Fruit fly (Drosophila melanogaster) Kc167 (cell line): ENCODE measurements around the gene CG42393.

Experiments
- Myc ChIP-seq: fragments of >200 bp; optimal IDR thresholded peaks from 2 replicates; lab custom pipeline; 2017; ENCODE audit warnings: missing external identifiers
- Sin3A ChIP-seq: fragments of >200 bp; optimal IDR thresholded peaks from 2 replicates; lab custom pipeline; 2018; ENCODE audit warnings: missing external identifiers
- h ChIP-seq: fragments of >200 bp; optimal IDR thresholded peaks from 3 replicates; lab custom pipeline; 2018; ENCODE audit warnings: missing external identifiers
- insv ChIP-seq: fragments of >200 bp; optimal IDR thresholded peaks from 3 replicates; lab custom pipeline; 2018; ENCODE audit warnings: missing external identifiers
- psq ChIP-seq: fragments of >200 bp; optimal IDR thresholded peaks from 2 replicates; lab custom pipeline; 2017; ENCODE audit warnings: missing external identifiers
- ttk ChIP-seq: sonication (Bioruptor generic); optimal IDR thresholded peaks from 2 replicates; lab custom pipeline; 2017; ENCODE audit warnings: missing external identifiers

CG42393 gene

DNA sequence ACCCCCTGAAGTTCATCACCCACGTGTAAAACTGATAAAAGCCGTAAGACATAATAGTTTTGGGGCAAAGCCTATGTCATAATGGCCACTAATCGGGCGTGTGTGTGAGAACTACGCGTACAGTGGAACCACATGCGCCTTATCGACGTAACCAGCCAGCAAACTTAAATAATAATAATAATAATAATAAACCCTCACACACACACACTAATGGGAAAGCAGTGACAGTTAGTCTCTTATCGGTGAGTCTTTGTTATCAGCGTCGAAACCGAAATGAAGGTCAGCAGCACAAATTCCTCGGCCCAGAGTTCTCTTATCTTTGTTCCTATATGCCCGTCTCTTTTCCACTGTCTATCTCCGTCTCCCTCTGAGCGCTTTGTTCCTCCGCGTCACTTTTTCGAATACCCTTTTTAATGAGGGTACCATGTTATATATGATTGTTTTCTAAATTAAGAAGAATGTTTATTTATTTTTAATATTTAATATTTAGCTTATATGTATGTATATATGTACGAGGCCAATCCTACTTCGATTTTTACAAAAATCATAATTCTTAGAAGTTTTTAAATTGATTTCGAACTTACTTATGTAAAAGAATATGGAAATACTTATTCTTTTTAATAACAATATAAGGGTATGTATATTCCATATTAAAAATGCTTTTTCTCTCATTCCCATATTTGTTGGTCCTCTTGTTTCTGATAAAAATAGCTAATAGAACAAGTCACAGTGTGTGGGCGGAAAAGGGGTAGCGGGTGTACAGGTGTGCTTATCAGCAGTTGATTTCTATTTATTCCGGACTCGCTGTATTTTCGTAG is 39.3 kb upstream of the CG42393 start:
- TF ChIP-seq insv (lab: Kevin White, UChicago) (no peak), Sin3A (lab: Kevin White, UChicago) (no peak), ttk (no peak), psq (no peak), Myc (no peak), h (lab: Kevin White, UChicago) (no peak)

DNA sequence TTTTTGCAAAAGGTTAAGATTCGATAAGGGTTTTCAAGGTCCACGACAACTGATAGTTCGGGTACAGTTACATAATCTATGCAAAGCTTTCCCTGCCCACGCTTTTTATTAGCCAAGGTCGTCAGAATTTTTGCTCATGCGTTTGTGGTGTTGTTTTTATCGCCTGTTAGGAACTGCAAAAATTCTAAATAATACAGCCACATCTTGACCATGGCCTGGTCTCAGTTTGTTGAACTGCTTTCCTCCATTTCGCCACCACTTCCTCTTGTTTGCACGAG is 38.7 kb upstream of the CG42393 start:
- TF ChIP-seq h (lab: Kevin White, UChicago) (no peak), ttk (no peak), insv (lab: Kevin White, UChicago) (no peak), psq (no peak), Myc (no peak), Sin3A (lab: Kevin White, UChicago) (no peak)

DNA sequence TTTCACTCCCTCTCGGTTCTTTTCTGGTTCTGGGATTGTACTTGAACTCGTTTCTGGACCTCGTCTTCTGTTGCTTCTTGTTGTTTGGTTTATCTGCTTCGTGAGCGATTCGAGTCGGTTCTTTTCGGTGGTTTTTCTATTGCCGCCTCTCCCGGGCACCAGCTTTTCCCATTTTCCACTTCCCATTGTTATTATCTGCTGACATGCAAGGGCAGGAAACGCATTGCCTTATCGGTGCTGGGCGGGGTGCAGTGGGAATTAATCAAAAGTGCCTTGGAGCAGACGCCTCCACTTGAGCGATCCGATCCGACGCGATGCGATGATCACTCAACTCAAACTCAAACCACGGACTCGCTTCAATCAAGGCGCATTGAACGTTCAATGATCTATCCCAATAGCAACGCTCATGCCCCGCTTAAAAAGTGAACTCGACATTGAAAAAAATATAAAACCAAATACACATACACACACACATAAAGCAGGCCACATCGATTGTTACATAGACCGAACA is 37.9 kb upstream of the CG42393 start:
- TF ChIP-seq Myc, result no peak
- TF ChIP-seq Sin3A (lab: Kevin White, UChicago), result no peak
- TF ChIP-seq h (lab: Kevin White, UChicago), result no peak
- no peak for TF ChIP-seq insv (lab: Kevin White, UChicago)
- no peak for TF ChIP-seq psq
- no peak for TF ChIP-seq ttk

DNA sequence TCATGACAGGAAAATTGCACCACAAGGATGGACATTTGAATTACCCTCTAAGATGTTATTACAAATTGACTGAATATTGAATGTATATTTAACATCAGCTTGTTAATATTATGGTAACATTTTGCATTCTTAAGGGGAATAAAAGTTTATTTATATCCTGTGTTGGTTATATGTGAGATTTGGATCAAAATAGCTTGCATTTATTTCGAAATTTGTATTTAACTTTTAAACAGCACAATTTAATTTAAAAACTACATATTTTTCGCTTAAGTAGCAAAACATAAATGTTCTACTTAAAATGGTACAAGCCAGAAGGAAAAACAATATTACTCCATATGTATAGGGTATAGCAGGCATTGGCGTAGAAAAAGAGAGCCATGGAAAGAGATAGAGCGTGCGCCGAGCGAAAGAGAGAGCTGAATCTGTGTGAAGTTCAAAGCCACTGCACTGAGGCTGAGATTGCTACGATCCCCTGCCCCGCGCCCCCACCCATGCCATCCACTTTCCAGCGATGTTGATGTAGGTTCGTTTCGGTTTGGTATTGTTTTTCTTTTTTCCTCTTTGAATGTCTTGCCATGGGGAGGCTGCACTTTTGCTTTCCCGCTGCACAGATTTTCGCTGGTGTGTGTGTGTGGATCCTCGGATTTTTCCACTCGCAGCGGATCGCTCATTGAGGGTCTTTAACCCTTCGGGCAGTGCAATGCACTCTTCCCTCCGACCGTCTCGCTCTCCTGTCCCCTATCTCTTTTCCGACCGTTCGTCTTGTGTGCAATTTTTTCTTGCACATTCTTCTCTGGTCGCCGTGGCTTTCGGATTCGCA is 37.3 kb upstream of the CG42393 start:
- TF ChIP-seq Myc (no peak), ttk (no peak), insv (lab: Kevin White, UChicago) (no peak), h (lab: Kevin White, UChicago) (no peak), psq (no peak), Sin3A (lab: Kevin White, UChicago) (no peak)

DNA sequence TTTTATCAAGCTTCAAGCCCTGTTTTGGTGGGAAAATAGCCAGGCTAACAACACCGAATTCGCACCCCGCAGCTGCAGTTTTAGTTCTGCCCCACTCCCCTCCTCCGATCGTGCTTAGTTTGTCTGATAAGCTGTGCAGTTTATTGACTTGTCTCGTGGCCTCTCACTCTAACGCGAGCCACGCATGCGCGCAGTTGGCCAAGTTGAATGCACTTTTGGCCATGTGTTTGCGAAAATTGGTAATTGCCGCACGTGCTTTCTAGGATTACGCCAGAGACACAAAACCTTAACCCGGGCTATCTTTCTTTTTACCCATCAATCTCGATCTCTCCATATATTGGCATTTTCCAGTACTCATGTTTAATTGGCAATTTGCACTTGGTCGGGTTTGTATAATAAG is 36.2 kb upstream of the CG42393 start:
- TF ChIP-seq Myc, result no peak
- no peak for TF ChIP-seq h (lab: Kevin White, UChicago)
- no peak for TF ChIP-seq Sin3A (lab: Kevin White, UChicago)
- no peak for TF ChIP-seq insv (lab: Kevin White, UChicago)
- no peak for TF ChIP-seq ttk

DNA sequence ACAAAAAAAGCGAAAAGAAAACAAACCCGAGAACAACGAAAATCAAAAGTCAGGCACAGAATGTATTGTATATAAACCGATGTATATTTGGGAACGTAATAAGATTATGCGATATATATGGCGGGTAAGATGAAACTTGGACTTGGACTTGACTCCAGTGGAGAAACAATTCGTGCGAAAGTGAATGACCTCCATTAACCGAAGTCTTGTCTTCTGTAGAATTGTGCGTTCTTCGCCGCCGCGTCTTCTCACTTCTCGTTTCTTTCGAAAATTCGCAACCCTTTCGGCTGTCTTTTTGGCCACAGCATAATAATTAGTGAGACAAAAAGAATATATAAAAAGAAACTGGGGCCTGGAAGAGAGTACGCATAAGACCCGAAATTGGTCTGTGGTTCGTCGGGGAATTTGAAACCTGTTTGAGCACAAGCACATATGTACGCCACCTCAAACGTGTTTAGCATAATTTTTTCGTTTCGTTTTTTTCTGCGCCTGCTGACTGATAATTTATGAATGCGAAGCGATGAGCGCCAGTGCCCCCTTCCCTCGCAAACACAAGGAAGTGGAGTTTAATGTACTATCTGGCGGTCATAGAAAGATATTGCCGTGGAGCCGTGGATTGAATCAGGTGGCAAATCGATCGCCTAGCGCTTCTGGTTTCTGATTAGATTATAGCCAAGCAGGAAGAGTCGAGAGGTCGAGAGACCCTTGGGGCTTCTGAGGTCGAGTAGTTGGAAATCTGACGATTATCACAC is 34.9 kb upstream of the CG42393 start:
- no peak for TF ChIP-seq Myc
- TF ChIP-seq ttk, result no peak
- TF ChIP-seq insv (lab: Kevin White, UChicago), result no peak
- no peak for TF ChIP-seq Sin3A (lab: Kevin White, UChicago)
- TF ChIP-seq h (lab: Kevin White, UChicago), result no peak
- TF ChIP-seq psq, result no peak

DNA sequence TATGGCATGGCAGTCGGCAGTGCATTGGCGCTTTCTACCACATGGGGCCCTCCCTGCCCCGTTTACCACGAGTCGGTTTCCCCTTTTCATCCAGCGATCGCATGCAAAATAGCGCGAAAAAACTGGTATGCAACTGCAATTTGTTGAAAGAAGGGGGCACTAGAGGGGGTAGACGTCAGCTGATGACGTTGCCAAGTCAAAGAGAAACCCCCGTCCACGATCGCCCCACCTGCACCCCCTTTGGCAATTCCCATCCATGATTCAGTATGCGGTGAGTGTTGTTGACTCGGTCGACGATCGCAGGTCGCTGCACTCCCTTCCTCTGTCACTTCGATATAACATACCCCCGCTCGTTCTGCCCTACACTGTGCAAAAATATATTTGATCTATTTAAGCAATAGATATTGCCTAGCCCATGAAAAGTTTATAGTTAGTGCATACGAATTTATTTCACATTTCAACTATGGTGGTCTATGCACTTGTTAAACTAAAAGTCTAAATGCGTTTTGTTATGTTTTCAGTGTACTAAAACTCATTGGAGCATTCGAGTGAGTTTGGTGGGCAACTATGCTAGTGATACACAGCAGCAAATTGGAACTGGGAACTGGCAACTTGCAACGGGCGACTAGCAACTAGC is 33.7 kb upstream of the CG42393 start:
- no peak for TF ChIP-seq h (lab: Kevin White, UChicago)
- TF ChIP-seq insv (lab: Kevin White, UChicago), result no peak
- no peak for TF ChIP-seq psq
- no peak for TF ChIP-seq Sin3A (lab: Kevin White, UChicago)
- no peak for TF ChIP-seq ttk

DNA sequence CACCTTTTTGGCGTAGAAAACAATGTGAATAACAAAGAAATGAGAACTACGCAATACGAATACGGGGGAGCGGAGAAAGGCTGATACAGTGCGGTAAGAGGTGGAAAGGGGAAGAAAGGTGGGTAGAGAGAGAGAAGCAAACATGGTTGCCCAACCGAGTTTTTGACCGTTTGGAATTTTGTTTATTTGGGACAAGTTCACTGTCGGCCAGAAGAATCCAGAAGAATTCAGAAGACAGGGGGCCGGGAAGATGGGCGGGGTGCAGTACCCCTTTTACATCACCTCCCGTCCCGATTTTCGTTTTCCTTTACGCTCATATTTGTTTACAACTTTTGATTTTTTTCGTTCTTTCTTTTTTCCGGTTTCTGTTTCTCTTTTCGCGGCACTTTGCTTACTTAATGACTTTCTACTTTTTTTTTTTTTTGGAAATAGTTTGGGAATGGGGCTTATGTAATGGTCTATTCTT is 32.1 kb upstream of the CG42393 start:
- TF ChIP-seq h (lab: Kevin White, UChicago) (no peak), Myc (no peak), insv (lab: Kevin White, UChicago) (no peak), psq (no peak), ttk (no peak), Sin3A (lab: Kevin White, UChicago) (no peak)

DNA sequence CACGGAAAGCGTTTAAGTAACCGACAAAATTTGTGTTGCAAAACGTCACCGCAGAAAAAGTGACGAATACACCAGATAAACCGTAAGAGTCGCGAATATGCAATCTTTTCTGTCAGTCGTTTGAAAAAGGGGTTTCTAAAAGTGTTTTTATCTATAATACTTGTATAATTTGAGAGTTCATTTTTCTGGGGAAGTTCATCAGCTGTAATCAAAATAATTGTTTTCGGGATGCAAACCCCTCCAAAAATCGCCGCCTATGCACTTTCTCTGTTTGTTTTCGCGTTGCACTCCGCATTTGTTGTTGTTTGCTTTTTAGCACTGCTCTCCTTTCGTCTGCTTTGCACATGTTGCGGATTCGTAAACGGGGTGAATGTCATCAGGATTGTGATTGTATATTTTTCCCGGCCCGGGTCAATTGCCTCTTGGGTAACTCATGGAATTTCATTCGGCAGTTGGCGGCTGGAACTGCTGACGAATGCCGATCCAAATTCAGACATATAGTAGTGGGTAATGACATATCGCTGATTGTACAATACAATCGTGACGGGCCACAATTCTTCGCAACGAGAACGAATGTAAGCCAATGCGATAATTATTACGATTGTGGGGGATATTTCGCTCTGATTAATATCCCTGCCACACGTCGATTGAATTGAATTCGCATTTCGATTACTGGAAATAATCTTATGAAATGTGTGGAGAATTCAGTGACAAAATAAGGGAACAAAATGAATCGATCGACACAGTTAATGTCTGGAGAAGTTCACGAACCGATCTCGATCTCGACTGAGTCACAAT is 30.6 kb upstream of the CG42393 start:
- TF ChIP-seq h (lab: Kevin White, UChicago), result no peak
- TF ChIP-seq Sin3A (lab: Kevin White, UChicago), result no peak
- TF ChIP-seq insv (lab: Kevin White, UChicago), result no peak
- TF ChIP-seq psq, result no peak
- no peak for TF ChIP-seq Myc
- no peak for TF ChIP-seq ttk

DNA sequence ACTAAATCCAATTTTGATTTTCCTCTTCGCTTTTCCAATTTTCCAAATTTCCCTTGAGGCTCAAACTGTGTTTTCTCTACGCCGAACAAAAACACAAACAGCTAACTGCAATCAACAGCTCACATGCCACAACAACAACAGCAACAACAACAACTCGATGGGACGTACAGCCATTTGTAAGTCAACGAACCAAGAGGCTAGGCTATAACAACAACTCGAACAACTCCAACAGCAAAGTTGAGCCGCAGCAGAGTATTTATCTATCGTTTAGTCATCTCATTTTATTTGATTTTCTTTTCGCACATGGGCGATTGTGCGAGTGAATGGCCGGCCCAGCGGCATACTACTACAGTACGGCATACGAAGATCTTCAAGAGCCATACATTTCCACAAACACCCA is 29.8 kb upstream of the CG42393 start:
- TF ChIP-seq h (lab: Kevin White, UChicago), result no peak
- no peak for TF ChIP-seq Sin3A (lab: Kevin White, UChicago)
- TF ChIP-seq psq, result no peak
- no peak for TF ChIP-seq insv (lab: Kevin White, UChicago)
- no peak for TF ChIP-seq Myc
- TF ChIP-seq ttk, result no peak
